Fruit fly (Drosophila melanogaster): ENCODE data around the gene ApepP.

The ApepP gene

dm6 chr2L:16859566-16859965 lies 50.7 kb downstream of the ApepP start (continued):
- TF ChIP-seq crc (GFP tag; optimal IDR thresholded peaks at IDR 0.05) = no peak
- TF ChIP-seq zen2 (GFP tag; IDR thresholded peaks at IDR 0.05; ENCODE audit: partially characterized antibody) = no peak
- no peak for TF ChIP-seq wek (GFP tag; optimal IDR thresholded peaks at IDR 0.05)
- 0 out of 2 replicates have a peak, but pooled peaks have one; percentile 26 for TF ChIP-seq CG31441 (GFP tag; IDR thresholded peaks at IDR 0.05)
- no peak for TF ChIP-seq jing (GFP tag; optimal IDR thresholded peaks at IDR 0.05)
- no peak for TF ChIP-seq CG11696 (GFP tag; IDR thresholded peaks at IDR 0.05)
- no peak for TF ChIP-seq CG8359 (GFP tag; optimal IDR thresholded peaks at IDR 0.05; ENCODE audit: borderline replicate concordance)
- no peak for TF ChIP-seq so (GFP tag; IDR thresholded peaks at IDR 0.05)
- peak; percentile 18 for TF ChIP-seq Ssrp (tag; optimal IDR thresholded peaks at IDR 0.05)
- no peak for TF ChIP-seq gsb (GFP tag; IDR thresholded peaks at IDR 0.05)
- no peak for TF ChIP-seq fd96Cb (tag; optimal IDR thresholded peaks at IDR 0.05)
- TF ChIP-seq hb (GFP tag; IDR thresholded peaks at IDR 0.05; ENCODE audit: partially characterized antibody) = no peak
- TF ChIP-seq kni (GFP tag; optimal IDR thresholded peaks at IDR 0.05) = no peak
- TF ChIP-seq Blimp-1 (GFP tag; optimal IDR thresholded peaks at IDR 0.05) = peak; percentile 30
- TF ChIP-seq CTCF (GFP tag; optimal IDR thresholded peaks at IDR 0.05) = peak; percentile 20
- no peak for TF ChIP-seq CG12769 (tag; optimal IDR thresholded peaks at IDR 0.05)
- no peak for TF ChIP-seq CG10959 (GFP tag; IDR thresholded peaks at IDR 0.05)
- TF ChIP-seq CG8478 (optimal IDR thresholded peaks at IDR 0.05) = no peak
- peak; percentile 36 for TF ChIP-seq CG8388 (GFP tag; optimal IDR thresholded peaks at IDR 0.05)
- no peak for TF ChIP-seq fd64A (GFP tag; optimal IDR thresholded peaks at IDR 0.05)
- TF ChIP-seq pum (GFP tag; optimal IDR thresholded peaks at IDR 0.05) = no peak
- no peak for TF ChIP-seq Deaf1 (tag; optimal IDR thresholded peaks at IDR 0.05)
- TF ChIP-seq Eip74EF (GFP tag; optimal IDR thresholded peaks at IDR 0.05) = peak in 1 of 2 experiments; percentile 33
- TF ChIP-seq CG6175 (GFP tag; IDR thresholded peaks at IDR 0.05) = no peak
- TF ChIP-seq Trl (optimal IDR thresholded peaks at IDR 0.05) = no peak
- no peak for TF ChIP-seq Trl (GFP tag; optimal IDR thresholded peaks at IDR 0.05)
- no peak for TF ChIP-seq Doc3 (GFP tag; IDR thresholded peaks at IDR 0.05; ENCODE audit: partially characterized antibody)
- peak; percentile 25 for TF ChIP-seq tap (tag; optimal IDR thresholded peaks at IDR 0.05)
- no peak for TF ChIP-seq Max (GFP tag; optimal IDR thresholded peaks at IDR 0.05)
- no peak for TF ChIP-seq CG2129 (GFP tag; IDR thresholded peaks at IDR 0.05; ENCODE audit: partially characterized antibody)
- TF ChIP-seq Bteb2 (GFP tag; optimal IDR thresholded peaks at IDR 0.05) = no peak
- no peak for TF ChIP-seq tx (GFP tag; optimal IDR thresholded peaks at IDR 0.05)
- no peak for TF ChIP-seq CG8944 (GFP tag; optimal IDR thresholded peaks at IDR 0.05)
- no peak for TF ChIP-seq CG16779 (GFP tag; IDR thresholded peaks at IDR 0.05)
- no peak for TF ChIP-seq Optix (GFP tag; IDR thresholded peaks at IDR 0.05)
- no peak for TF ChIP-seq CG17912 (GFP tag; optimal IDR thresholded peaks at IDR 0.05)
- TF ChIP-seq Nf-YA (GFP tag; IDR thresholded peaks at IDR 0.05) = no peak
- no peak for TF ChIP-seq Vsx1 (GFP tag; optimal IDR thresholded peaks at IDR 0.05)
- no peak for TF ChIP-seq CkIIα-i1 (GFP tag; IDR thresholded peaks at IDR 0.05)
- no peak for TF ChIP-seq CG4424 (GFP tag; optimal IDR thresholded peaks at IDR 0.05)
- no peak for TF ChIP-seq CG12104 (GFP tag; optimal IDR thresholded peaks at IDR 0.05)
- TF ChIP-seq CG15601 (tag; optimal IDR thresholded peaks at IDR 0.05) = peak; percentile 18
- TF ChIP-seq Ada2b (GFP tag; IDR thresholded peaks at IDR 0.05) = no peak
- no peak for TF ChIP-seq CG4282 (GFP tag; optimal IDR thresholded peaks at IDR 0.05)
- no peak for TF ChIP-seq fd3F (GFP tag; optimal IDR thresholded peaks at IDR 0.05)
- TF ChIP-seq al (GFP tag; IDR thresholded peaks at IDR 0.05) = no peak
- TF ChIP-seq NfI (GFP tag; optimal IDR thresholded peaks at IDR 0.05) = no peak
- TF ChIP-seq Dip3 (GFP tag; optimal IDR thresholded peaks at IDR 0.05) = no peak
- TF ChIP-seq CG6254 (GFP tag; optimal IDR thresholded peaks at IDR 0.05) = no peak
- TF ChIP-seq ttk (GFP tag; IDR thresholded peaks at IDR 0.05) = no peak
- TF ChIP-seq gsb-n (tag; optimal IDR thresholded peaks at IDR 0.05) = peak; percentile 51
- no peak for TF ChIP-seq br (optimal IDR thresholded peaks at IDR 0.05)
- TF ChIP-seq CG2889 (GFP tag; IDR thresholded peaks at IDR 0.05) = peak; percentile 60; the same call in 2 of the 3 replicates
